Worm (Caenorhabditis elegans): Measurements from ENCODE around the gene R11D1.4.

- TF ChIP-seq T22C8.4 (GFP tag; IDR thresholded peaks at IDR 0.05) (no peak), klf-2 (GFP tag; conservative IDR thresholded peaks at IDR 0.05) (no peak)
These were observed 46.6 kb downstream of the R11D1.4 start for ce11 chrV:12667397-12667796.
